Worm (Caenorhabditis elegans): ENCODE measurements around the gene fbxa-136.

The fbxa-136 gene

DNA sequence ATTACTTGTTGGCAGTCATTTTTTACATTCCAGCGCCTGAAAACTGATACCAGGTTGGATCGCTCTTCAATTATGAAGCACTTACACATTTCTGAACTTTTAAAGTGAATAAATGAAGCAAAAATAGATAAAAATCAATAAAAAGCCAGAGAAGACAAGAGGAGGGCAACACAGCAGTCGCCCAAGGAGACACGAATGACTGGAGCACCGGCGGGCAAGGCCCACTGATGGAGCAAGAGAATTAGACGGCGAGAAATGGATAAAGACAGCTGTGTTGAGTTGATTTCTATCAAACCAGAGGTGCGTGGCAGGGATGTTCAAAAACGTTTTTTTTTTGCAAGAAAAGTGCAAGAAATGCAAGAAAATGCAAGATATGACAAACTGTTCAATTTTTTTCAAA is 18.5 kb downstream of the fbxa-136 start:
- no peak for TF ChIP-seq tab-1 (GFP tag; IDR thresholded peaks at IDR 0.05)
- TF ChIP-seq T22C8.4 (GFP tag; IDR thresholded peaks at IDR 0.05), result no peak
- no peak for TF ChIP-seq med-1 (GFP tag; optimal IDR thresholded peaks at IDR 0.05; ENCODE audit: insufficient read depth)
- TF ChIP-seq ref-1 (GFP tag; conservative IDR thresholded peaks at IDR 0.05), result no peak
- no peak for TF ChIP-seq ztf-29 (GFP tag; IDR thresholded peaks at IDR 0.05)
- no peak for TF ChIP-seq klf-2 (GFP tag; conservative IDR thresholded peaks at IDR 0.05)
- no peak for TF ChIP-seq ztf-23 (GFP tag; IDR thresholded peaks at IDR 0.05)
- TF ChIP-seq cog-1 (tag; optimal IDR thresholded peaks at IDR 0.05), result no peak
- no peak for TF ChIP-seq flt-1 (GFP tag; IDR thresholded peaks at IDR 0.05)

DNA sequence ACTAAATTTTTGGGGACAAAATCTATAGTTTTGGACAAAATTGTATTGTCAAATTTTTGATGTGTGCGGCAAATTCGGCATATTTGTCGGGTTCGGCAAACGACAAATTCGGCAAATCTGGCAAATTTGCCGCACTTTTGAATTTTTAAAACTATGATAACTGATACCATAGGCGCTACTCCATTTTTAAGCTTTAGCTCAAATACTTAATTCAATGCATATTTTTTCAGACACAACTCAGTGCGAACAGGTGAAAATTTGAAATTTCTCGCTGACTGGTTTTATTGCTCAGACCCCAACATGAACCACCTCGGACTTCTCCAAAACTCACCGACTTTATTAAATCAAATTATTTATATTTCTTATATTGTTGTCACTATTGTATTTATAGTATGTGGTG is 19.5 kb downstream of the fbxa-136 start, which contains the start of gene srz-25:
Gene srz-25, plus strand, starts transcription at position 301 of the 400 bp plus-strand sequence.
- TF ChIP-seq ztf-29 (GFP tag; IDR thresholded peaks at IDR 0.05) (no peak), tab-1 (GFP tag; IDR thresholded peaks at IDR 0.05) (no peak), klf-2 (GFP tag; conservative IDR thresholded peaks at IDR 0.05) (no peak), cog-1 (tag; optimal IDR thresholded peaks at IDR 0.05) (no peak), med-1 (GFP tag; optimal IDR thresholded peaks at IDR 0.05; ENCODE audit: insufficient read depth) (no peak), ztf-23 (GFP tag; IDR thresholded peaks at IDR 0.05) (no peak), T22C8.4 (GFP tag; IDR thresholded peaks at IDR 0.05) (no peak)

DNA sequence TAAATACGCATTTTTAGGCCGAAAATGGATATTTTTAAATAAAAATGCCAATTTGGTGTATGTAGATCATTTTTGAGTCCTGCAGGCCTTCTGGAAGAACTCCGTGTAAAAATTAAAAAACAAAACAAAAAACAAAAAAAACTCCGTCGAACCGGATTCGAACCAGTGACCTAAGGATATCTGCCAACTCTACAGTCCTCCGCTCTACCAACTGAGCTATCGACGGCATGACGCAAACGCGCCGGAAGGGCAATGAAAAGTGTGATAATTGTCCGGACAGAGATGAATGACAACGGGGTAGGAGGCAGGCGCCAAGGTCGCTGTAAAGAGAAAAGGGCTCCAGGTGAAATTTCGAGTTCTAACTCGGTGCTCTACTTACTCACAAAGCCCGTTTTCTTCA is 21.5 kb downstream of the fbxa-136 start:
- TF ChIP-seq tab-1 (GFP tag; IDR thresholded peaks at IDR 0.05), result 0 out of 2 replicates have a peak, but pooled peaks have one; percentile 65
- peak; percentile 59; the same call in 1 of the 2 replicates for TF ChIP-seq flt-1 (GFP tag; IDR thresholded peaks at IDR 0.05)
- peak; percentile 57 for TF ChIP-seq klf-2 (GFP tag; conservative IDR thresholded peaks at IDR 0.05)
- TF ChIP-seq ztf-29 (GFP tag; IDR thresholded peaks at IDR 0.05), result no peak
- no peak for TF ChIP-seq ref-1 (GFP tag; conservative IDR thresholded peaks at IDR 0.05)
- TF ChIP-seq T22C8.4 (GFP tag; IDR thresholded peaks at IDR 0.05), result no peak
- TF ChIP-seq med-1 (GFP tag; optimal IDR thresholded peaks at IDR 0.05; ENCODE audit: insufficient read depth), result no peak
- no peak for TF ChIP-seq cog-1 (tag; optimal IDR thresholded peaks at IDR 0.05)
- peak; percentile 53; the same call in 1 of the 2 replicates for TF ChIP-seq ztf-23 (GFP tag; IDR thresholded peaks at IDR 0.05)

DNA sequence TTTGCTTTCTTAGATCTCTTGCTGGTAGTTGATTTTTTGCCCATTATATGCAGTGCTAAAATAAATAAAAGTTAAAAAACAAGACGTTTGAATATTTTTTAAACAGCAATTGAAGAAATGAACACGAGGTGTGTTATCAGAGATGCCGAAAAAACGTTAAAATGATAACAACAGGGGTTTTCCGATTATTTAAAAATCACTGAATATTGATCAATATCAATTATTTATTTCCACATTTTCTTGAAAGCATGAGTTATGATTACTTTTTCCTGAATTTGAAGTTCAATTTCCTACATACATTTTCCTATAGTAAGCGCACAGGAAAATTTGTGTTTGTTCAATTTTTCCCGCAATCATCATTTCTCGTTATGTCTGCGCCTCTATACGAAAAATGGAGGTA is 26.1 kb downstream of the fbxa-136 start:
- no peak for TF ChIP-seq med-1 (GFP tag; optimal IDR thresholded peaks at IDR 0.05; ENCODE audit: insufficient read depth)
- no peak for TF ChIP-seq cog-1 (tag; optimal IDR thresholded peaks at IDR 0.05)
- TF ChIP-seq flt-1 (GFP tag; IDR thresholded peaks at IDR 0.05), result no peak
- no peak for TF ChIP-seq ref-1 (GFP tag; conservative IDR thresholded peaks at IDR 0.05)
- no peak for TF ChIP-seq ztf-23 (GFP tag; IDR thresholded peaks at IDR 0.05)
- TF ChIP-seq ztf-29 (GFP tag; IDR thresholded peaks at IDR 0.05), result no peak
- no peak for TF ChIP-seq T22C8.4 (GFP tag; IDR thresholded peaks at IDR 0.05)

DNA sequence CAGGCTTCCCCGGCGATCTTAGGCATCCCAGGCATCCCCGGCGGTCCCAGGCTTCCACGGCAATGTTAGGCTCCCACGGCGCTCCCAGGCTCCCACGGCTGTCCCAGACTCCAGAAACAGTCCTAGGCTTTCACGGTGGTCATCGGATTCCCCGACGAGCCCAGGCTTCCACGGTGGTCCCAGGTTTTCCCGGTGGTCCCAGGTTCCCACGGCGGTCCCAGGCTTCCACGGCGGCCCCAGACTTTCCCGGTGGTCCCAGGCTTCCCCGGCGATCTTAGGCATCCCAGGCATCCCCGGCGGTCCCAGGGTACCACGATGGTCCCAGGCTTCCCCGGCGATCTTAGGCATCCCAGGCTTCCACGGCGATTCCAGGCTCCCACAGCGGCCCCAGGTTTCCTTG is 27.8 kb downstream of the fbxa-136 start:
- TF ChIP-seq T22C8.4 (GFP tag; IDR thresholded peaks at IDR 0.05) (no peak), ztf-29 (GFP tag; IDR thresholded peaks at IDR 0.05) (no peak), med-1 (GFP tag; optimal IDR thresholded peaks at IDR 0.05; ENCODE audit: insufficient read depth) (no peak), ztf-23 (GFP tag; IDR thresholded peaks at IDR 0.05) (no peak), klf-2 (GFP tag; conservative IDR thresholded peaks at IDR 0.05) (no peak), tab-1 (GFP tag; IDR thresholded peaks at IDR 0.05) (no peak), flt-1 (GFP tag; IDR thresholded peaks at IDR 0.05) (no peak), ref-1 (GFP tag; conservative IDR thresholded peaks at IDR 0.05) (no peak), cog-1 (tag; optimal IDR thresholded peaks at IDR 0.05) (no peak)

DNA sequence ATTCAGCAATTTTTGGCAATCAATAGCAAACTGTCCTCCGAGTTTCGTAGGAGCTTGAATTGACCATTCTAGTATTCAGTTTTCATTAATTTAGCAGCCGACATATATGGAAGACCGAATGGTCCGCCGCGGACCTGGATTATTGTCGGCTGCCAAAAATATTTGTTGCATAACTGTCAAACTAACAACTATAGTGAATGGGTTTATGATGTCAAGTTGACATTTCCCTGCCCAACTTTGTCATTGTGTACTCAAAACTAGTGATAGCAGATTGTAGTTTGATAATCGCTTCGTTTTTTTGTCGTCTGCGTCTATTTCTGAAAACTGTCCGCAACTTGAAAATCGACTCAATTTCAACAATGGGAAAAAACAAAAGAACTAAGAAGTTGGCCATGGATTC is 28.5 kb downstream of the fbxa-136 start, which contains the start of gene fbxa-176:
Gene fbxa-176, plus strand, starts transcription at position 314 of the 400 bp plus-strand sequence.
- TF ChIP-seq flt-1 (GFP tag; IDR thresholded peaks at IDR 0.05) (no peak), med-1 (GFP tag; optimal IDR thresholded peaks at IDR 0.05; ENCODE audit: insufficient read depth) (no peak), cog-1 (tag; optimal IDR thresholded peaks at IDR 0.05) (no peak), klf-2 (GFP tag; conservative IDR thresholded peaks at IDR 0.05) (no peak), ztf-29 (GFP tag; IDR thresholded peaks at IDR 0.05) (no peak), tab-1 (GFP tag; IDR thresholded peaks at IDR 0.05) (no peak), T22C8.4 (GFP tag; IDR thresholded peaks at IDR 0.05) (no peak)

DNA sequence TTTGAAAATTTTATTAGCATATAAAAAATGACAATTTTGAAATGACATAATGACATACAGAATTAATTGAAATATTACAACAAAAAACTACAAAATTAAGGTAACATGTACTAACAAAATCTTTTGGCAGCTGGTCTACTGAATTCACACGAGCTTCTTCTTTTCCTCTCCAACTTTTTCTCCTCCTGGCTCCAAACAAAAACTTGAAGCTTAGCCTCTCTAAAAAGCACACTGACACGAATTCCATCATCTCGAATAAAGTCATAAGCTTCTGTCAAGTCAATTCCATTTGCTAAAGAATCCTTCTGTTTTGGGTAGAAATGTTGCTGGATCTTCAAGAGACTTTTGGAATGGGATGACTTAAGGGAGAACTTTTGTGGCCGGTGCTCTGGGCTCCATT is 30.6 kb downstream of the fbxa-136 start:
- TF ChIP-seq cog-1 (tag; optimal IDR thresholded peaks at IDR 0.05), result no peak
- no peak for TF ChIP-seq flt-1 (GFP tag; IDR thresholded peaks at IDR 0.05)
- TF ChIP-seq med-1 (GFP tag; optimal IDR thresholded peaks at IDR 0.05; ENCODE audit: insufficient read depth), result no peak
- no peak for TF ChIP-seq ztf-23 (GFP tag; IDR thresholded peaks at IDR 0.05)
- TF ChIP-seq tab-1 (GFP tag; IDR thresholded peaks at IDR 0.05), result no peak
- no peak for TF ChIP-seq ztf-29 (GFP tag; IDR thresholded peaks at IDR 0.05)
- TF ChIP-seq T22C8.4 (GFP tag; IDR thresholded peaks at IDR 0.05), result no peak
- no peak for TF ChIP-seq ref-1 (GFP tag; conservative IDR thresholded peaks at IDR 0.05)
- no peak for TF ChIP-seq klf-2 (GFP tag; conservative IDR thresholded peaks at IDR 0.05)

DNA sequence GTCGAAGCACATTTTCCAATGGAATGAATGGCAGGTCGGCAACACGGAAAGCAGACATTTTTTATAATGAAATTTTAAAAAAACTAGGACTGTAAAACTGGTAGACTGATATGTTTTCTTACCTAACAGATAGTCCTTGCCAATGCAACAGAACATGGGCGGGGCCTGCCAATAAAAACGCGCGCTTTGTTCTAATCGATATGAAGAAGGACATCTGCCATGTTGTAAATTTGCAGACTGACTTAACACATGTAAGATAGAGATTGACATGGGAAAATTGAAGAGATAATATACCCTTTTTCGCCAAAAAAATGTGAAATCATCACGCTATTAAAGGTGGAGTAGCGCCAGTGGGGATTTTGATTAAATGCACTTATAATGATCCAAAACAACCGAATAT is 31.9 kb downstream of the fbxa-136 start, which contains the start of gene C38D9.8:
Gene C38D9.8, minus strand, starts transcription at position 101 of the 400 bp plus-strand sequence.
- TF ChIP-seq ztf-29 (GFP tag; IDR thresholded peaks at IDR 0.05) (no peak), tab-1 (GFP tag; IDR thresholded peaks at IDR 0.05) (no peak), flt-1 (GFP tag; IDR thresholded peaks at IDR 0.05) (no peak), cog-1 (tag; optimal IDR thresholded peaks at IDR 0.05) (no peak), med-1 (GFP tag; optimal IDR thresholded peaks at IDR 0.05; ENCODE audit: insufficient read depth) (no peak), ztf-23 (GFP tag; IDR thresholded peaks at IDR 0.05) (no peak), ref-1 (GFP tag; conservative IDR thresholded peaks at IDR 0.05) (no peak), T22C8.4 (GFP tag; IDR thresholded peaks at IDR 0.05) (no peak), klf-2 (GFP tag; conservative IDR thresholded peaks at IDR 0.05) (no peak)

DNA sequence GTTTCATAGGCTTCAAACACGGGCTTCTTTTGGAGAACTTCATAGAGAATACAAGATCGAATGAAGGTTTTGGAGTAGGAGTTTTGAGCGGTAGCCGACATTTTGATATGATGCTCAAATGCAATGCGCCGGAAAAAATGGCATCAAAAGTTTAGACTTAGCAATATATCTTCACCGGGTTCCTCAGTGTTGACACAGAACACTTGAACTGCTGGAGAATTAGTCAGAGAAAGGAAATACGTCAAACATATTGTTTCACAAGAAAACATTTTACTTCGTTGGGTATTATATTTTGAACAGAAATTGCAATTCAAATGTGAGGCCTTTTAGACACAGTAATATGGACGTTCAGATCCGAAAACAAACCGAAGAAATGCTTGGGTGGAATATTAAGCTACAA is 37.5 kb downstream of the fbxa-136 start, which contains the start of gene fbxa-174:
Gene fbxa-174, minus strand, starts transcription at position 101 of the 400 bp plus-strand sequence.
- TF ChIP-seq T22C8.4 (GFP tag; IDR thresholded peaks at IDR 0.05) (no peak), med-1 (GFP tag; optimal IDR thresholded peaks at IDR 0.05; ENCODE audit: insufficient read depth) (no peak), tab-1 (GFP tag; IDR thresholded peaks at IDR 0.05) (no peak), ztf-29 (GFP tag; IDR thresholded peaks at IDR 0.05) (no peak), cog-1 (tag; optimal IDR thresholded peaks at IDR 0.05) (no peak), klf-2 (GFP tag; conservative IDR thresholded peaks at IDR 0.05) (no peak), flt-1 (GFP tag; IDR thresholded peaks at IDR 0.05) (no peak), ztf-23 (GFP tag; IDR thresholded peaks at IDR 0.05) (no peak), ref-1 (GFP tag; conservative IDR thresholded peaks at IDR 0.05) (no peak)

Data from whole organism, midembryonic.